Fruit fly (Drosophila melanogaster) whole organism, embryonic: ENCODE data around the gene Ugt36F1.

Experiments
- ATbp ChIP-seq: fragments of 200-800 bp; sonication (Bioruptor generic); optimal IDR thresholded peaks from 2 replicates; lab custom pipeline; 2017; ENCODE audit warnings: missing biosample characterization, mild to moderate bottlenecking, missing genetic modification characterization, missing genetic modification reagents
- Atf6 ChIP-seq: fragments of 200-800 bp; sonication (Bioruptor generic); IDR thresholded peaks from 2 replicates; pipeline ENCODE4 v1.3.6; 2022; ENCODE audit warnings: missing biosample characterization, missing genetic modification characterization
- BtbVII ChIP-seq: fragments of 200-800 bp; sonication (Bioruptor generic); optimal IDR thresholded peaks from 3 replicates; lab custom pipeline; 2017; ENCODE audit warnings: missing biosample characterization, mild to moderate bottlenecking, missing genetic modification characterization
- CG11696 ChIP-seq: fragments of 200-800 bp; sonication (Bioruptor generic); IDR thresholded peaks from 2 replicates; pipeline ENCODE4 v1.3.6; 2022; ENCODE audit warnings: missing biosample characterization, missing genetic modification characterization
- CG12071 ChIP-seq: fragments of 200-800 bp; sonication (Bioruptor generic); optimal IDR thresholded peaks from 3 replicates; lab custom pipeline; 2018; ENCODE audit warnings: missing biosample characterization, mild to moderate bottlenecking, missing genetic modification characterization
- CG13123 ChIP-seq: fragments of 200-800 bp; sonication (Bioruptor generic); optimal IDR thresholded peaks from 2 replicates; lab custom pipeline; 2016; ENCODE audit warnings: missing biosample characterization, missing genetic modification characterization
- CG16815 ChIP-seq: fragments of 200-800 bp; sonication (Bioruptor generic); optimal IDR thresholded peaks from 3 replicates; lab custom pipeline; 2017; ENCODE audit warnings: missing biosample characterization, mild to moderate bottlenecking, missing genetic modification characterization
- CG17612 ChIP-seq: fragments of 200-800 bp; sonication (Bioruptor generic); IDR thresholded peaks from 2 replicates; pipeline ENCODE4 v1.3.6; 2022; ENCODE audit warnings: missing biosample characterization, missing genetic modification characterization
- CG17802 ChIP-seq: fragments of 200-800 bp; sonication (Bioruptor generic); optimal IDR thresholded peaks from 2 replicates; lab custom pipeline; 2018; ENCODE audit warnings: missing biosample characterization, mild to moderate bottlenecking, missing genetic modification characterization, moderate library complexity
- CG17912 ChIP-seq: fragments of 200-800 bp; sonication (Bioruptor generic); optimal IDR thresholded peaks from 2 replicates; lab custom pipeline; 2018; ENCODE audit warnings: missing biosample characterization, mild to moderate bottlenecking, missing genetic modification characterization
- CG18476 ChIP-seq: fragments of 200-800 bp; sonication (Bioruptor generic); optimal IDR thresholded peaks from 2 replicates; lab custom pipeline; 2016; ENCODE audit warnings: missing biosample characterization, mild to moderate bottlenecking, missing genetic modification characterization
- CG18599 ChIP-seq: fragments of 200-800 bp; sonication (Bioruptor generic); optimal IDR thresholded peaks from 3 replicates; lab custom pipeline; 2017; ENCODE audit warnings: missing biosample characterization, missing genetic modification characterization, mild to moderate bottlenecking, moderate library complexity, missing genetic modification reagents
- CG2712 ChIP-seq: fragments of 200-800 bp; optimal IDR thresholded peaks from 3 replicates; lab custom pipeline; 2019; ENCODE audit warnings: missing biosample characterization, mild to moderate bottlenecking, missing genetic modification characterization, moderate library complexity
- CG31441 ChIP-seq: fragments of 200-800 bp; sonication (Bioruptor generic); IDR thresholded peaks from 2 replicates; pipeline ENCODE4 v1.3.6; 2022; ENCODE audit warnings: missing biosample characterization, missing genetic modification characterization
- CG32767 ChIP-seq: fragments of 200-800 bp; sonication (Bioruptor generic); IDR thresholded peaks from 2 replicates; pipeline ENCODE4 v1.3.6; 2022; ENCODE audit warnings: missing biosample characterization, missing genetic modification characterization
- CG3838 ChIP-seq: fragments of 200-800 bp; sonication (Bioruptor generic); optimal IDR thresholded peaks from 3 replicates; lab custom pipeline; 2016; ENCODE audit warnings: missing biosample characterization, missing genetic modification characterization
- CG3847 ChIP-seq: fragments of 200-800 bp; sonication (Bioruptor generic); IDR thresholded peaks from 2 replicates; pipeline ENCODE4 v1.3.6; 2022; ENCODE audit warnings: missing biosample characterization, missing genetic modification characterization
- CG4730 ChIP-seq: fragments of 200-800 bp; sonication (Bioruptor generic); IDR thresholded peaks from 2 replicates; pipeline ENCODE4 v1.3.6; 2022; ENCODE audit warnings: missing biosample characterization, missing genetic modification characterization
- CG6854 ChIP-seq: fragments of 200-800 bp; sonication (Bioruptor generic); optimal IDR thresholded peaks from 3 replicates; lab custom pipeline; 2017; ENCODE audit warnings: missing biosample characterization, mild to moderate bottlenecking, missing genetic modification characterization
- CG7556 ChIP-seq: fragments of 200-800 bp; sonication (Bioruptor generic); optimal IDR thresholded peaks from 2 replicates; lab custom pipeline; 2017; ENCODE audit warnings: missing biosample characterization, mild to moderate bottlenecking, missing genetic modification characterization
- CG7839 ChIP-seq: fragments of 200-800 bp; sonication (Bioruptor generic); optimal IDR thresholded peaks from 3 replicates; lab custom pipeline; 2018; ENCODE audit warnings: missing biosample characterization, mild to moderate bottlenecking, missing genetic modification characterization, moderate library complexity
- CG8478 ChIP-seq: fragments of >200 bp; optimal IDR thresholded peaks from 2 replicates; lab custom pipeline; 2018
- Camta ChIP-seq: fragments of 200-800 bp; sonication (Bioruptor generic); optimal IDR thresholded peaks from 2 replicates; lab custom pipeline; 2016; ENCODE audit warnings: missing biosample characterization, missing genetic modification characterization
- D19A ChIP-seq: fragments of 200-800 bp; optimal IDR thresholded peaks from 3 replicates; lab custom pipeline; 2019; ENCODE audit warnings: missing biosample characterization, mild to moderate bottlenecking, missing genetic modification characterization, moderate library complexity
- Dip2 ChIP-seq: fragments of 200-800 bp; sonication (Bioruptor generic); IDR thresholded peaks from 2 replicates; pipeline ENCODE4 v1.3.6; 2022; ENCODE audit warnings: missing biosample characterization, missing genetic modification characterization
- Eip74EF ChIP-seq, 2 experiments: fragments of 200-800 bp in 1 of 2; fragments of >200 bp in 1 of 2; sonication (Bioruptor generic) in 1 of 2; optimal IDR thresholded peaks; 2 replicates each; lab custom pipeline; 2017 to 2019; ENCODE audit warnings: missing biosample characterization in 2 of 2, missing genetic modification characterization in 2 of 2, mild to moderate bottlenecking in 1 of 2, moderate library complexity in 1 of 2
- Fer3 ChIP-seq: fragments of 200-800 bp; sonication (Bioruptor generic); optimal IDR thresholded peaks from 2 replicates; lab custom pipeline; 2018; ENCODE audit warnings: missing biosample characterization, mild to moderate bottlenecking, missing genetic modification characterization, moderate library complexity
- HHEX ChIP-seq: fragments of 200-800 bp; sonication (Bioruptor generic); optimal IDR thresholded peaks from 3 replicates; lab custom pipeline; 2017; ENCODE audit warnings: missing biosample characterization, mild to moderate bottlenecking, missing genetic modification characterization, missing genetic modification reagents
- Hey ChIP-seq: fragments of 200-800 bp; sonication (Bioruptor generic); optimal IDR thresholded peaks from 3 replicates; lab custom pipeline; 2018; ENCODE audit warnings: missing biosample characterization, mild to moderate bottlenecking, missing genetic modification characterization
- MESR4 ChIP-seq: fragments of 200-800 bp; sonication (Bioruptor generic); optimal IDR thresholded peaks from 2 replicates; lab custom pipeline; 2018; ENCODE audit warnings: missing biosample characterization, mild to moderate bottlenecking, missing genetic modification characterization, moderate library complexity
- Mad ChIP-seq: fragments of 200-800 bp; sonication (Bioruptor generic); optimal IDR thresholded peaks from 2 replicates; lab custom pipeline; 2016; ENCODE audit warnings: missing biosample characterization, missing genetic modification characterization
- NK7.1 ChIP-seq: fragments of 200-800 bp; sonication (Bioruptor generic); optimal IDR thresholded peaks from 3 replicates; lab custom pipeline; 2016; ENCODE audit warnings: missing biosample characterization, missing genetic modification characterization
- Neu2 ChIP-seq: fragments of 200-800 bp; sonication (Bioruptor generic); optimal IDR thresholded peaks from 3 replicates; lab custom pipeline; 2016; ENCODE audit warnings: missing biosample characterization, missing genetic modification characterization, borderline replicate concordance
- Oaz ChIP-seq: fragments of 200-800 bp; sonication (Bioruptor generic); IDR thresholded peaks from 2 replicates; pipeline ENCODE4 v1.3.6; 2022; ENCODE audit warnings: missing biosample characterization, missing genetic modification characterization
- PHDP ChIP-seq: fragments of 200-800 bp; sonication (Bioruptor generic); optimal IDR thresholded peaks from 3 replicates; lab custom pipeline; 2018; ENCODE audit warnings: missing biosample characterization, mild to moderate bottlenecking, missing genetic modification characterization, moderate library complexity
- Sin3A ChIP-seq: fragments of >200 bp; optimal IDR thresholded peaks from 2 replicates; lab custom pipeline; 2018
- Sox100B ChIP-seq: fragments of 200-800 bp; sonication (Bioruptor generic); optimal IDR thresholded peaks from 3 replicates; lab custom pipeline; 2018; ENCODE audit warnings: missing biosample characterization, mild to moderate bottlenecking, missing genetic modification characterization
- Tbp ChIP-seq: fragments of >200 bp; optimal IDR thresholded peaks from 2 replicates; lab custom pipeline; 2018; ENCODE audit warnings: missing biosample characterization, missing genetic modification characterization
- dimm ChIP-seq: fragments of 200-800 bp; sonication (Bioruptor generic); IDR thresholded peaks from 2 replicates; pipeline ENCODE4 v1.3.6; 2022; ENCODE audit warnings: missing biosample characterization, missing genetic modification characterization
- dmrt11E ChIP-seq: fragments of 200-800 bp; sonication (Bioruptor generic); optimal IDR thresholded peaks from 3 replicates; lab custom pipeline; 2018; ENCODE audit warnings: missing biosample characterization, mild to moderate bottlenecking, missing genetic modification characterization, moderate library complexity
- ham ChIP-seq: fragments of 200-800 bp; sonication (Bioruptor generic); IDR thresholded peaks from 2 replicates; pipeline ENCODE4 v1.3.6; 2022; ENCODE audit warnings: missing biosample characterization, missing genetic modification characterization
- hbn ChIP-seq: fragments of 200-800 bp; sonication (Bioruptor generic); IDR thresholded peaks from 2 replicates; pipeline ENCODE4 v1.3.6; 2022; ENCODE audit warnings: missing biosample characterization, missing genetic modification characterization; ENCODE audit not compliant: partially characterized antibody
- otp ChIP-seq: fragments of 200-800 bp; sonication (Bioruptor generic); IDR thresholded peaks from 3 replicates; pipeline ENCODE4, ENCODE4 v1.3.6; 2022; ENCODE audit warnings: missing biosample characterization, missing genetic modification characterization
- p53 ChIP-seq: fragments of 200-800 bp; sonication (Bioruptor generic); optimal IDR thresholded peaks from 2 replicates; lab custom pipeline; 2016; ENCODE audit warnings: missing biosample characterization, missing genetic modification characterization
- psq ChIP-seq: fragments of 200-800 bp; sonication (Bioruptor generic); optimal IDR thresholded peaks from 2 replicates; lab custom pipeline; 2017; ENCODE audit warnings: missing biosample characterization, missing genetic modification characterization
- scrt ChIP-seq: fragments of 200-800 bp; sonication (Bioruptor generic); optimal IDR thresholded peaks from 2 replicates; lab custom pipeline; 2018; ENCODE audit warnings: missing biosample characterization, mild to moderate bottlenecking, missing genetic modification characterization, moderate library complexity
- slou ChIP-seq: fragments of 200-800 bp; sonication (Bioruptor generic); optimal IDR thresholded peaks from 3 replicates; lab custom pipeline; 2016; ENCODE audit warnings: missing biosample characterization, missing genetic modification characterization
- so ChIP-seq: fragments of 200-800 bp; sonication (Bioruptor generic); IDR thresholded peaks from 3 replicates; pipeline ENCODE4 v1.3.6; 2022; ENCODE audit warnings: missing biosample characterization, missing genetic modification characterization
- sug ChIP-seq: fragments of 200-800 bp; optimal IDR thresholded peaks from 2 replicates; lab custom pipeline; 2019; ENCODE audit warnings: missing biosample characterization, mild to moderate bottlenecking, missing genetic modification characterization, moderate library complexity
- vnd ChIP-seq: fragments of 200-800 bp; sonication (Bioruptor generic); IDR thresholded peaks from 3 replicates; pipeline ENCODE4 v1.3.6; 2022; ENCODE audit warnings: missing biosample characterization, missing genetic modification characterization; ENCODE audit not compliant: partially characterized antibody
- zen2 ChIP-seq: fragments of 200-800 bp; sonication (Bioruptor generic); IDR thresholded peaks from 3 replicates; pipeline ENCODE4 v1.3.6; 2022; ENCODE audit warnings: missing biosample characterization, missing genetic modification characterization; ENCODE audit not compliant: partially characterized antibody
- zfh1 ChIP-seq: fragments of 200-800 bp; sonication (Bioruptor generic); IDR thresholded peaks from 3 replicates; pipeline ENCODE4 v1.3.6; 2022; ENCODE audit warnings: missing biosample characterization, missing genetic modification characterization

Gene Ugt36F1

dm6 chr2L:18822805-18823204 lies 3.7 kb downstream of the Ugt36F1 start (continued):
- TF ChIP-seq NK7.1 (no peak), Fer3 (peak; percentile 60), CG17912 (GFP tag; lab: Kevin White, UChicago) (no peak), CG6854 (GFP tag; lab: Kevin White, UChicago) (peak; percentile 6), Atf6 (GFP tag; lab: Robert Waterston, UW) (peak; percentile 69), psq (GFP tag; lab: Kevin White, UChicago) (no peak), Camta (GFP tag; lab: Kevin White, UChicago) (peak; percentile 8), Hey (tag; lab: Kevin White, UChicago) (peak; percentile 12), sug (tag; lab: Kevin White, UChicago) (no peak), Sox100B (peak; percentile 55), D19A (tag; lab: Kevin White, UChicago) (peak; percentile 32), Oaz (GFP tag; lab: Robert Waterston, UW) (no peak), so (GFP tag; lab: Robert Waterston, UW) (no peak), CG4730 (0 out of 2 replicates have a peak, but pooled peaks have one; percentile 15), CG7839 (tag; lab: Kevin White, UChicago) (no peak), CG18476 (GFP tag; lab: Kevin White, UChicago) (no peak), CG16815 (no peak), ATbp (GFP tag; lab: Kevin White, UChicago) (peak; percentile 80), zen2 (no peak), CG8478 (lab: Kevin White, UChicago) (no peak), CG2712 (tag; lab: Kevin White, UChicago) (peak; percentile 22), Eip74EF (GFP tag; optimal IDR thresholded peaks at IDR 0.05; lab: Kevin White, UChicago) (peak in 1 of 2 experiments; percentile 27), CG11696 (GFP tag; lab: Robert Waterston, UW) (no peak), CG17612 (no peak), dmrt11E (tag; lab: Kevin White, UChicago) (peak; percentile 61), dimm (no peak), CG31441 (GFP tag; lab: Robert Waterston, UW) (peak; percentile 27; the same call in 1 of the 2 replicates), scrt (GFP tag; lab: Kevin White, UChicago) (no peak), CG32767 (GFP tag; lab: Robert Waterston, UW) (no peak), otp (GFP tag; lab: Robert Waterston, UW) (0 out of 3 replicates have a peak, but pooled peaks have one; percentile 49), slou (GFP tag; lab: Kevin White, UChicago) (peak; percentile 28), CG3838 (GFP tag; lab: Kevin White, UChicago) (peak; percentile 4), CG7556 (peak; percentile 37), Neu2 (GFP tag; lab: Kevin White, UChicago) (no peak), CG3847 (GFP tag; lab: Robert Waterston, UW) (no peak), MESR4 (GFP tag; lab: Kevin White, UChicago) (no peak), zfh1 (GFP tag; lab: Robert Waterston, UW) (peak; percentile 72; the same call in 2 of the 3 replicates), hbn (GFP tag; lab: Robert Waterston, UW) (no peak), PHDP (peak; percentile 41), CG13123 (peak; percentile 19), Dip2 (GFP tag; lab: Robert Waterston, UW) (no peak), Tbp (GFP tag; lab: Kevin White, UChicago) (no peak), CG12071 (GFP tag; lab: Kevin White, UChicago) (peak; percentile 60), p53 (GFP tag; lab: Kevin White, UChicago) (no peak), CG18599 (GFP tag; lab: Kevin White, UChicago) (peak; percentile 72), Mad (GFP tag; lab: Kevin White, UChicago) (no peak), BtbVII (GFP tag; lab: Kevin White, UChicago) (peak; percentile 7), Sin3A (lab: Kevin White, UChicago) (no peak), ham (no peak), CG17802 (no peak), HHEX (GFP tag; lab: Kevin White, UChicago) (peak; percentile 71), vnd (no peak)
